Worm (Caenorhabditis elegans): ENCODE data around the gene gop-3.
A peak's percentile ranks its signal among the peaks of the same experiment; 100 is the strongest.

gop-3 gene

ce11 chrIII:5291281-5291680, 30.8 kb downstream of the gop-3 start:
- TF ChIP-seq ahr-1 (tag; optimal IDR thresholded peaks at IDR 0.05) (no peak), elt-2 (tag; optimal IDR thresholded peaks at IDR 0.05) (peak; percentile 23), sox-2 (GFP tag; IDR thresholded peaks at IDR 0.05) (no peak), madf-2 (tag; optimal IDR thresholded peaks at IDR 0.05) (no peak), dmd-4 (tag; optimal IDR thresholded peaks at IDR 0.05; ENCODE audit: borderline replicate concordance) (no peak), che-1 (tag; optimal IDR thresholded peaks at IDR 0.05) (no peak)

- no peak for TF ChIP-seq K02D7.2 (tag; optimal IDR thresholded peaks at IDR 0.05)
- no peak for TF ChIP-seq C38D4.7 (GFP tag; optimal IDR thresholded peaks at IDR 0.05)
Observed at ce11 chrIII:5294281-5294680, 33.8 kb downstream of the gop-3 start.

ce11 chrIII:5294867-5295266, 34.4 kb downstream of the gop-3 start:
- TF ChIP-seq hlh-30 (tag; optimal IDR thresholded peaks at IDR 0.05; ENCODE audit: insufficient read depth) (peak; percentile 33), ttx-3 (tag; optimal IDR thresholded peaks at IDR 0.05) (peak; percentile 85), sox-4 (tag; optimal IDR thresholded peaks at IDR 0.05) (peak; percentile 86), hlh-13 (GFP tag; optimal IDR thresholded peaks at IDR 0.05) (peak; percentile 88), K09A11.1 (tag; optimal IDR thresholded peaks at IDR 0.05; ENCODE audit: insufficient read depth) (peak; percentile 70), unc-42 (tag; optimal IDR thresholded peaks at IDR 0.05) (no peak), che-1 (tag; optimal IDR thresholded peaks at IDR 0.05) (peak; percentile 90), unc-55 (GFP tag; optimal IDR thresholded peaks at IDR 0.05) (no peak), ceh-18 (tag; optimal IDR thresholded peaks at IDR 0.05) (peak; percentile 85), pqm-1 (tag; optimal IDR thresholded peaks at IDR 0.05) (peak; percentile 81), unc-3 (GFP tag; conservative IDR thresholded peaks at IDR 0.05) (peak; percentile 82), unc-3 (tag; optimal IDR thresholded peaks at IDR 0.05) (peak; percentile 78), lim-6 (tag; optimal IDR thresholded peaks at IDR 0.05) (peak; percentile 22), nfya-1 (tag; optimal IDR thresholded peaks at IDR 0.05) (peak; percentile 68), gmeb-2 (tag; optimal IDR thresholded peaks at IDR 0.05) (peak; percentile 91), elt-2 (tag; optimal IDR thresholded peaks at IDR 0.05) (peak; percentile 84), pag-3 (tag; optimal IDR thresholded peaks at IDR 0.05; ENCODE audit: borderline replicate concordance) (no peak), C38D4.7 (GFP tag; optimal IDR thresholded peaks at IDR 0.05) (peak; percentile 85), ceh-9 (tag; optimal IDR thresholded peaks at IDR 0.05) (peak; percentile 77), eyg-1 (tag; optimal IDR thresholded peaks at IDR 0.05) (peak; percentile 63), dmd-4 (tag; optimal IDR thresholded peaks at IDR 0.05; ENCODE audit: borderline replicate concordance) (peak; percentile 73), syd-9 (tag; optimal IDR thresholded peaks at IDR 0.05) (peak; percentile 91), pha-2 (tag; optimal IDR thresholded peaks at IDR 0.05) (peak; percentile 92), ceh-2 (tag; optimal IDR thresholded peaks at IDR 0.05) (peak; percentile 80), ceh-6 (GFP tag; optimal IDR thresholded peaks at IDR 0.05) (peak; percentile 84), ztf-16 (tag; optimal IDR thresholded peaks at IDR 0.05) (peak; percentile 81), ets-4 (tag; optimal IDR thresholded peaks at IDR 0.05) (peak; percentile 88), odd-2 (tag; optimal IDR thresholded peaks at IDR 0.05) (peak; percentile 67), dve-1 (tag; optimal IDR thresholded peaks at IDR 0.05) (peak; percentile 73), ceh-22 (tag; optimal IDR thresholded peaks at IDR 0.05) (no peak), tbx-2 (tag; optimal IDR thresholded peaks at IDR 0.05) (peak; percentile 83), sox-2 (GFP tag; IDR thresholded peaks at IDR 0.05) (peak; percentile 78), hlh-15 (tag; optimal IDR thresholded peaks at IDR 0.05) (peak; percentile 63), pha-4 (tag; optimal IDR thresholded peaks at IDR 0.05) (no peak), nhr-232 (tag; optimal IDR thresholded peaks at IDR 0.05) (peak; percentile 85), ceh-45 (GFP tag; IDR thresholded peaks at IDR 0.05) (peak; percentile 80), ref-2 (tag; optimal IDR thresholded peaks at IDR 0.05) (peak; percentile 87), ceh-24 (tag; optimal IDR thresholded peaks at IDR 0.05) (peak; percentile 41), pros-1 (tag; optimal IDR thresholded peaks at IDR 0.05) (no peak), T23F11.4 (GFP tag; optimal IDR thresholded peaks at IDR 0.05) (peak; percentile 81), ceh-30 (tag; optimal IDR thresholded peaks at IDR 0.05) (peak; percentile 60), ceh-34 (tag; optimal IDR thresholded peaks at IDR 0.05) (peak; percentile 94), pat-9 (tag; optimal IDR thresholded peaks at IDR 0.05) (peak; percentile 88), hlh-8 (tag; optimal IDR thresholded peaks at IDR 0.05) (peak; percentile 73), ceh-19 (GFP tag; optimal IDR thresholded peaks at IDR 0.05) (peak; percentile 87)
